Fruit fly (Drosophila melanogaster) Kc167 (cell line): ENCODE data around the gene CG5466.

Experiments
- h ChIP-seq: fragments of >200 bp; optimal IDR thresholded peaks from 3 replicates; lab custom pipeline; 2018; ENCODE audit warnings: missing external identifiers
- psq ChIP-seq: fragments of >200 bp; optimal IDR thresholded peaks from 2 replicates; lab custom pipeline; 2017; ENCODE audit warnings: missing external identifiers
- ttk ChIP-seq: sonication (Bioruptor generic); optimal IDR thresholded peaks from 2 replicates; lab custom pipeline; 2017; ENCODE audit warnings: missing external identifiers

DNA sequence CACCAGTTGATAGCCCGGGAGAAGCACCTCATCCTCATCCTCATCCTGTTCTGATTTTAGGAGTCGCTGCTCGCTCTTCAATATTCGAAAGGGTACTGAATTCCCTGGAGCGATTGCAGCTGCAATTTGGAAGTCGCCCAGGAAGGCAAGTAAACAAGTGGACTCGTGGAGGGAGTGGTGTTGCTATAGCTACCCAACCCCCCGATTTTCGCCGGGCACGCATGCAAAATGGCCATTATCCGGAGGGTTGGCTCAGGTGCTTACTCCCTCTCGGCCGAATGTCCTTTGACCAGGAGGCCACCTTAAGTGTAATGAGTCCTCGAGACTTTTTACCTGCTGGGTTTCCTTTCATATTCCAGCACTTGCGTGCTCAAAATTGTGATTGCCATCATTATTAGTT is 882 bp upstream of the CG5466 start, which contains the start of gene CG15923:
- no peak for TF ChIP-seq psq (lab: Kevin White, UChicago)
- no peak for TF ChIP-seq ttk (lab: Kevin White, UChicago)
- TF ChIP-seq h (lab: Kevin White, UChicago), result no peak
